Worm (Caenorhabditis elegans) whole organism, late embryonic: Measurements from ENCODE around the gene C06G3.3.

ENCODE experiments used
- C08G9.2 ChIP-seq: sonication (generic microtip); optimal IDR thresholded peaks from 2 replicates; lab custom pipeline; 2016; ENCODE audit warnings: mild to moderate bottlenecking, missing genetic modification characterization, moderate library complexity, missing compliant biosample characterization
- C38D4.7 ChIP-seq: fragments of 200-800 bp; sonication (Bioruptor generic); optimal IDR thresholded peaks from 2 replicates; lab custom pipeline; 2018; ENCODE audit warnings: mild to moderate bottlenecking, missing genetic modification characterization, moderate library complexity, missing compliant biosample characterization
- T23F11.4 ChIP-seq: fragments of 200-800 bp; sonication (Bioruptor generic); optimal IDR thresholded peaks from 2 replicates; lab custom pipeline; 2018; ENCODE audit warnings: mild to moderate bottlenecking, missing genetic modification characterization, missing compliant biosample characterization
- ahr-1 ChIP-seq: sonication (generic microtip); optimal IDR thresholded peaks from 2 replicates; lab custom pipeline; 2016; ENCODE audit warnings: missing genetic modification characterization, missing compliant biosample characterization
- ama-1 ChIP-seq: fragments of 150-350 bp; optimal IDR thresholded peaks from 2 replicates; lab custom pipeline; 2014
- ceh-22 ChIP-seq: sonication (generic microtip); optimal IDR thresholded peaks from 2 replicates; lab custom pipeline; 2017; ENCODE audit warnings: missing biosample characterization, missing genetic modification characterization
- ceh-24 ChIP-seq: sonication (generic microtip); optimal IDR thresholded peaks from 2 replicates; lab custom pipeline; 2016; ENCODE audit warnings: mild to moderate bottlenecking, missing genetic modification characterization, missing compliant biosample characterization
- ceh-34 ChIP-seq: sonication (generic microtip); optimal IDR thresholded peaks from 2 replicates; lab custom pipeline; 2016; ENCODE audit warnings: mild to moderate bottlenecking, missing genetic modification characterization, missing compliant biosample characterization
- ceh-45 ChIP-seq: fragments of 200-800 bp; sonication (Bioruptor generic); IDR thresholded peaks from 2 replicates; pipeline ENCODE4 v1.3.6; 2022; ENCODE audit warnings: missing genetic modification reagents, missing genetic modification characterization, missing compliant biosample characterization
- che-1 ChIP-seq: sonication (generic microtip); optimal IDR thresholded peaks from 2 replicates; lab custom pipeline; 2016; ENCODE audit warnings: mild to moderate bottlenecking, missing genetic modification characterization, missing compliant biosample characterization
- elt-4 ChIP-seq: sonication (generic microtip); optimal IDR thresholded peaks from 2 replicates; lab custom pipeline; 2016; ENCODE audit warnings: missing genetic modification characterization, missing compliant biosample characterization
- ets-4 ChIP-seq: sonication (generic microtip); optimal IDR thresholded peaks from 2 replicates; lab custom pipeline; 2016; ENCODE audit warnings: missing genetic modification characterization, missing compliant biosample characterization
- eyg-1 ChIP-seq: sonication (generic microtip); optimal IDR thresholded peaks from 2 replicates; lab custom pipeline; 2016; ENCODE audit warnings: missing genotype, missing genetic modification characterization, missing compliant biosample characterization
- fax-1 ChIP-seq: sonication (generic microtip); optimal IDR thresholded peaks from 2 replicates; lab custom pipeline; 2016; ENCODE audit warnings: missing genotype, missing genetic modification characterization, missing compliant biosample characterization
- fkh-10 ChIP-seq: fragments of 150-350 bp; optimal IDR thresholded peaks from 2 replicates; lab custom pipeline; 2014; ENCODE audit warnings: missing biosample characterization, missing genetic modification reagents, missing genetic modification characterization
- fkh-6 ChIP-seq: sonication (generic microtip); optimal IDR thresholded peaks from 2 replicates; lab custom pipeline; 2016; ENCODE audit warnings: missing genetic modification characterization, missing compliant biosample characterization
- gmeb-2 ChIP-seq: sonication (generic microtip); optimal IDR thresholded peaks from 2 replicates; lab custom pipeline; 2016; ENCODE audit warnings: missing genetic modification characterization, inconsistent platforms, missing compliant biosample characterization
- lin-11 ChIP-seq: fragments of 200-800 bp; sonication (Bioruptor generic); optimal IDR thresholded peaks from 2 replicates; lab custom pipeline; 2018; ENCODE audit warnings: mild to moderate bottlenecking, missing genetic modification characterization, missing compliant biosample characterization
- mec-3 ChIP-seq: sonication (generic microtip); optimal IDR thresholded peaks from 2 replicates; lab custom pipeline; 2016; ENCODE audit warnings: borderline replicate concordance, missing genetic modification characterization, missing compliant biosample characterization
- nfya-1 ChIP-seq: sonication (generic microtip); optimal IDR thresholded peaks from 2 replicates; lab custom pipeline; 2017; ENCODE audit warnings: missing genetic modification characterization, mild to moderate bottlenecking, missing compliant biosample characterization, antibody characterized with exemption, moderate library complexity
- npax-4 ChIP-seq: sonication (generic microtip); optimal IDR thresholded peaks from 2 replicates; lab custom pipeline; 2016; ENCODE audit warnings: missing genetic modification characterization, missing compliant biosample characterization
- pha-2 ChIP-seq: sonication (generic microtip); optimal IDR thresholded peaks from 2 replicates; lab custom pipeline; 2017; ENCODE audit warnings: mild to moderate bottlenecking, missing genetic modification characterization, missing compliant biosample characterization
- pha-4 ChIP-seq: fragments of 150-350 bp; optimal IDR thresholded peaks from 2 replicates; lab custom pipeline; 2018; ENCODE audit warnings: missing biosample characterization, missing genetic modification reagents, missing genetic modification characterization
- pqm-1 ChIP-seq: sonication (generic microtip); optimal IDR thresholded peaks from 2 replicates; lab custom pipeline; 2016; ENCODE audit warnings: missing genetic modification characterization, missing compliant biosample characterization
- pros-1 ChIP-seq: fragments of 150-350 bp; optimal IDR thresholded peaks from 2 replicates; lab custom pipeline; 2014; ENCODE audit warnings: missing biosample characterization, missing genetic modification reagents, missing genetic modification characterization
- ref-2 ChIP-seq: sonication (generic microtip); optimal IDR thresholded peaks from 2 replicates; lab custom pipeline; 2016; ENCODE audit warnings: missing genetic modification characterization, missing compliant biosample characterization
- syd-9 ChIP-seq: sonication (generic microtip); optimal IDR thresholded peaks from 2 replicates; lab custom pipeline; 2016; ENCODE audit warnings: mild to moderate bottlenecking, missing genetic modification characterization, moderate library complexity, missing compliant biosample characterization
- tbx-2 ChIP-seq: sonication (generic microtip); optimal IDR thresholded peaks from 2 replicates; lab custom pipeline; 2016; ENCODE audit warnings: missing genetic modification characterization, missing compliant biosample characterization
- ttx-3 ChIP-seq: sonication (generic microtip); optimal IDR thresholded peaks from 2 replicates; lab custom pipeline; 2016; ENCODE audit warnings: missing genetic modification reagents, missing genetic modification characterization, missing compliant biosample characterization
- unc-3 ChIP-seq, 2 experiments: fragments of 200-800 bp in 1 of 2; sonication (Bioruptor generic) in 1 of 2; sonication (generic microtip) in 1 of 2; conservative IDR thresholded peaks in 1 of 2; optimal IDR thresholded peaks in 1 of 2; 2 replicates each; pipeline versions ENCODE4 v1.3.6 to Lab custom; 2016 to 2022; ENCODE audit warnings: missing compliant biosample characterization in 2 of 2, missing genetic modification characterization in 2 of 2, missing genetic modification reagents in 1 of 2
- unc-86 ChIP-seq: sonication (generic microtip); optimal IDR thresholded peaks from 2 replicates; lab custom pipeline; 2016; ENCODE audit warnings: missing genetic modification characterization, missing compliant biosample characterization
- ztf-16 ChIP-seq: sonication (generic microtip); optimal IDR thresholded peaks from 2 replicates; lab custom pipeline; 2017; ENCODE audit warnings: missing genetic modification characterization, missing compliant biosample characterization

C06G3.3 gene

ce11 chrIV:7047762-7048178, 11.8 kb downstream of the C06G3.3 start (continued):
- no peak for TF ChIP-seq gmeb-2
- TF ChIP-seq fax-1 (tag; lab: Kevin White, UChicago), result no peak
- TF ChIP-seq ets-4 (tag; lab: Kevin White, UChicago), result no peak
- no peak for TF ChIP-seq pros-1 (tag; lab: Kevin White, UChicago)
- TF ChIP-seq pha-2 (tag; lab: Kevin White, UChicago), result no peak

- TF ChIP-seq nfya-1 (tag; lab: Kevin White, UChicago) (no peak), ceh-22 (no peak), syd-9 (tag; lab: Kevin White, UChicago) (no peak), ref-2 (no peak), pqm-1 (tag; lab: Kevin White, UChicago) (no peak), C08G9.2 (no peak), tbx-2 (tag; lab: Kevin White, UChicago) (no peak), fkh-6 (tag; lab: Kevin White, UChicago) (no peak), ztf-16 (tag; lab: Kevin White, UChicago) (no peak), eyg-1 (no peak), fkh-10 (GFP tag; lab: Kevin White, UChicago) (no peak), ceh-24 (tag; lab: Kevin White, UChicago) (no peak), ceh-45 (GFP tag; lab: Robert Waterston, UW) (no peak), T23F11.4 (GFP tag; lab: Kevin White, UChicago) (no peak), che-1 (tag; lab: Kevin White, UChicago) (no peak), ceh-34 (tag; lab: Kevin White, UChicago) (no peak), unc-3 (GFP tag; conservative IDR thresholded peaks at IDR 0.05; lab: Robert Waterston, UW) (no peak), unc-3 (tag; optimal IDR thresholded peaks at IDR 0.05; lab: Kevin White, UChicago) (no peak), ama-1 (no peak), lin-11 (no peak), elt-4 (tag; lab: Kevin White, UChicago) (no peak)
These were observed 12.8 kb downstream of the C06G3.3 start for ce11 chrIV:7048637-7049245.

ce11 chrIV:7049672-7050206, 13.8 kb downstream of the C06G3.3 start, which contains the start of gene nhr-105:
Gene nhr-105 (plus strand): TSS chrIV:7050156.
- TF ChIP-seq npax-4 (tag; lab: Kevin White, UChicago) (no peak), C08G9.2 (no peak), fkh-6 (tag; lab: Kevin White, UChicago) (no peak), ahr-1 (tag; lab: Kevin White, UChicago) (no peak), ceh-34 (tag; lab: Kevin White, UChicago) (no peak), T23F11.4 (GFP tag; lab: Kevin White, UChicago) (no peak)

ce11 chrIV:7051515-7051914, 15.6 kb downstream of the C06G3.3 start:
- TF ChIP-seq C38D4.7 (GFP tag; lab: Kevin White, UChicago) (no peak), mec-3 (tag; lab: Kevin White, UChicago) (no peak), fkh-10 (GFP tag; lab: Kevin White, UChicago) (no peak)

ce11 chrIV:7052135-7052534, 16.2 kb downstream of the C06G3.3 start:
- TF ChIP-seq unc-86 (tag; lab: Kevin White, UChicago) (no peak), pha-4 (no peak), eyg-1 (no peak), ttx-3 (tag; lab: Kevin White, UChicago) (no peak), nfya-1 (tag; lab: Kevin White, UChicago) (no peak)
